Worm (Caenorhabditis elegans): ENCODE measurements around the gene catp-3.

ce11 chrV:8034811-8035210 lies 41.0 kb upstream of the catp-3 start, which contains the start of gene algn-12:
- no peak for TF ChIP-seq sdz-38 (tag; optimal IDR thresholded peaks at IDR 0.05)
- TF ChIP-seq F49E8.2 (tag; optimal IDR thresholded peaks at IDR 0.05; ENCODE audit: insufficient read depth), result no peak
- TF ChIP-seq rcor-1 (GFP tag; IDR thresholded peaks at IDR 0.05), result no peak
- TF ChIP-seq snpc-4 (GFP tag; optimal IDR thresholded peaks at IDR 0.05), result no peak
- no peak for TF ChIP-seq snpc-4 (tag; optimal IDR thresholded peaks at IDR 0.05)
- no peak for TF ChIP-seq K11D2.4 (GFP tag; IDR thresholded peaks at IDR 0.05)
- no peak for TF ChIP-seq ama-1 (optimal IDR thresholded peaks at IDR 0.05)
- TF ChIP-seq ama-1 (GFP tag; optimal IDR thresholded peaks at IDR 0.05), result no peak
- no peak for TF ChIP-seq repo-1 (tag; optimal IDR thresholded peaks at IDR 0.05)
- TF ChIP-seq unc-62 (GFP tag; optimal IDR thresholded peaks at IDR 0.05), result no peak
- TF ChIP-seq hmg-1.2 (GFP tag; IDR thresholded peaks at IDR 0.05), result no peak
- no peak for TF ChIP-seq nfya-2 (GFP tag; IDR thresholded peaks at IDR 0.05)
- TF ChIP-seq lsy-27 (tag; optimal IDR thresholded peaks at IDR 0.05; ENCODE audit: borderline replicate concordance, insufficient read depth), result no peak
- TF ChIP-seq ztf-18 (tag; optimal IDR thresholded peaks at IDR 0.05), result no peak
- TF ChIP-seq nfya-1 (tag; optimal IDR thresholded peaks at IDR 0.05; ENCODE audit: borderline replicate concordance, insufficient read depth), result no peak
- no peak for TF ChIP-seq mcd-1 (GFP tag; IDR thresholded peaks at IDR 0.05)
